Worm (Caenorhabditis elegans) whole organism, L4 larva: ENCODE measurements around the gene R07H5.9.

ENCODE experiments used
- F49E8.2 ChIP-seq: sonication (generic microtip); optimal IDR thresholded peaks from 2 replicates; lab custom pipeline; 2016; ENCODE audit warnings: missing compliant biosample characterization, mild to moderate bottlenecking, missing genetic modification characterization, borderline replicate concordance
- ceh-28 ChIP-seq: fragments of 150-350 bp; optimal IDR thresholded peaks from 2 replicates; lab custom pipeline; 2014; ENCODE audit warnings: missing biosample characterization, missing genetic modification reagents, missing genetic modification characterization
- dpl-1 ChIP-seq: fragments of 150-350 bp; optimal IDR thresholded peaks from 2 replicates; lab custom pipeline; 2014; ENCODE audit warnings: missing biosample characterization, missing genetic modification reagents, missing genetic modification characterization
- hmg-1.1 ChIP-seq: fragments of 200-800 bp; sonication (Bioruptor generic); IDR thresholded peaks from 2 replicates; pipeline ENCODE4 v1.3.6; 2022; ENCODE audit warnings: missing genetic modification reagents, missing genetic modification characterization, missing compliant biosample characterization
- lin-13 ChIP-seq: fragments of 150-350 bp; optimal IDR thresholded peaks from 2 replicates; lab custom pipeline; 2014; ENCODE audit warnings: missing biosample characterization, missing genetic modification reagents, missing genetic modification characterization
- lin-38 ChIP-seq: fragments of 200-800 bp; sonication (Bioruptor generic); IDR thresholded peaks from 2 replicates; pipeline ENCODE4 v1.3.6; 2022; ENCODE audit warnings: missing genetic modification reagents, missing genetic modification characterization, missing compliant biosample characterization
- lir-3 ChIP-seq: sonication (generic microtip); optimal IDR thresholded peaks from 2 replicates; lab custom pipeline; 2016; ENCODE audit warnings: mild to moderate bottlenecking, missing genetic modification characterization, missing compliant biosample characterization
- nhr-10 ChIP-seq: fragments of 150-350 bp; optimal IDR thresholded peaks from 2 replicates; lab custom pipeline; 2014; ENCODE audit warnings: missing biosample characterization, missing genetic modification characterization
- nhr-237 ChIP-seq: sonication (generic microtip); optimal IDR thresholded peaks from 2 replicates; lab custom pipeline; 2017; ENCODE audit warnings: missing biosample characterization, missing genetic modification characterization
- nhr-28 ChIP-seq: fragments of 150-350 bp; optimal IDR thresholded peaks from 2 replicates; lab custom pipeline; 2014; ENCODE audit warnings: missing biosample characterization, missing genetic modification characterization
- rbr-2 ChIP-seq: sonication (generic microtip); optimal IDR thresholded peaks from 2 replicates; lab custom pipeline; 2016; ENCODE audit warnings: missing genotype, missing genetic modification characterization, missing compliant biosample characterization
- saeg-2 ChIP-seq: fragments of 200-800 bp; sonication (Bioruptor generic); IDR thresholded peaks from 2 replicates; pipeline ENCODE4 v1.3.6; 2022; ENCODE audit warnings: missing genetic modification reagents, missing genetic modification characterization, missing compliant biosample characterization
- skn-1 ChIP-seq: fragments of 150-350 bp; optimal IDR thresholded peaks from 2 replicates; lab custom pipeline; 2014; ENCODE audit warnings: missing biosample characterization, missing genetic modification characterization
- unc-62 ChIP-seq, 3 experiments: fragments of 150-350 bp in 1 of 3; sonication (generic microtip); optimal IDR thresholded peaks in 2 of 3; peaks in 1 of 3; 1 replicate in 1 of 3; 2 replicates in 2 of 3; lab custom pipeline; 2014 to 2017; ENCODE audit warnings: missing biosample characterization in 3 of 3, missing genetic modification characterization in 3 of 3, missing genetic modification reagents in 3 of 3, missing genotype in 1 of 3

ce11 chrIV:11176967-11177366, 30.3 kb upstream of the R07H5.9 start, which contains the start of gene rap-3:
- no peak for TF ChIP-seq lir-3
- no peak for TF ChIP-seq hmg-1.1 (GFP tag; lab: Robert Waterston, UW)
- no peak for TF ChIP-seq dpl-1
- no peak for TF ChIP-seq saeg-2 (GFP tag; lab: Robert Waterston, UW)
- no peak for TF ChIP-seq unc-62 (GFP tag; optimal IDR thresholded peaks at IDR 0.05 in 1 of 2; lab: Kevin White, UChicago)
- TF ChIP-seq unc-62 (tag; optimal IDR thresholded peaks at IDR 0.05; lab: Kevin White, UChicago): no peak
- TF ChIP-seq skn-1 (tag; lab: Kevin White, UChicago): no peak
- no peak for TF ChIP-seq nhr-237 (tag; lab: Kevin White, UChicago)
- TF ChIP-seq lin-13 (GFP tag; lab: Kevin White, UChicago): no peak
- no peak for TF ChIP-seq lin-38
- no peak for TF ChIP-seq F49E8.2 (tag; lab: Kevin White, UChicago)
- TF ChIP-seq ceh-28: no peak
- no peak for TF ChIP-seq rbr-2 (tag; lab: Kevin White, UChicago)
- no peak for TF ChIP-seq nhr-28 (tag; lab: Kevin White, UChicago)
- TF ChIP-seq nhr-10 (tag; lab: Kevin White, UChicago): no peak
